Worm (Caenorhabditis elegans): ENCODE data around the gene C53C7.3.
A peak's percentile ranks its signal among the peaks of the same experiment; 100 is the strongest.

DNA sequence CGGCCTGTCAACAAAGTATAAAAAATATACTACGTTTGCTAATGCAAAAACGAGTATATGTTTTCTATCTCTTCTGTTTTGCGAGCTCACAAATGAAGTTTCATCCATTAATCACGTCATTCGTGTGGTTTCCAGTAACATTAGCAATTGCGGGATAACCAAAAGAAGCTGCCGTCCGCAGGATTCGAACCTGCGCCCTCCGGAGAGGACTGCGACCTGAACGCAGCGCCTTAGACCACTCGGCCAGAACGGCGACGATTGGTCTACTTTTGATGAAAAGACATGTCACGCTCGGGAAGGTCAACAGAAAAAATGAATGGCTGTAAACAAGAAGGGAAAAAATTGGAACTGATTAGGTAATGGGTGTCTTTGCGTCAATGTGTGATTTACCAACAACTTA lies 9.6 kb upstream of the C53C7.3 start:
- TF ChIP-seq elt-3 (tag; optimal IDR thresholded peaks at IDR 0.05) (no peak), lin-39 (tag; optimal IDR thresholded peaks at IDR 0.05) (no peak), mdl-1 (tag; optimal IDR thresholded peaks at IDR 0.05) (no peak), skn-1 (tag; optimal IDR thresholded peaks at IDR 0.05) (no peak), aly-2 (tag; optimal IDR thresholded peaks at IDR 0.05) (no peak), daf-12 (tag; optimal IDR thresholded peaks at IDR 0.05) (no peak), R02D3.7 (tag; optimal IDR thresholded peaks at IDR 0.05) (no peak), lsy-12 (tag; optimal IDR thresholded peaks at IDR 0.05) (peak; percentile 79), nhr-76 (tag; optimal IDR thresholded peaks at IDR 0.05) (no peak), egl-27 (tag; optimal IDR thresholded peaks at IDR 0.05) (no peak), ama-1 (optimal IDR thresholded peaks at IDR 0.05) (no peak), pqm-1 (tag; optimal IDR thresholded peaks at IDR 0.05) (no peak), unc-62 (GFP tag; optimal IDR thresholded peaks at IDR 0.05) (no peak), snpc-4 (tag; optimal IDR thresholded peaks at IDR 0.05) (no peak)
